Worm (Caenorhabditis elegans): ENCODE data around the gene ule-3.

ule-3 gene

DNA sequence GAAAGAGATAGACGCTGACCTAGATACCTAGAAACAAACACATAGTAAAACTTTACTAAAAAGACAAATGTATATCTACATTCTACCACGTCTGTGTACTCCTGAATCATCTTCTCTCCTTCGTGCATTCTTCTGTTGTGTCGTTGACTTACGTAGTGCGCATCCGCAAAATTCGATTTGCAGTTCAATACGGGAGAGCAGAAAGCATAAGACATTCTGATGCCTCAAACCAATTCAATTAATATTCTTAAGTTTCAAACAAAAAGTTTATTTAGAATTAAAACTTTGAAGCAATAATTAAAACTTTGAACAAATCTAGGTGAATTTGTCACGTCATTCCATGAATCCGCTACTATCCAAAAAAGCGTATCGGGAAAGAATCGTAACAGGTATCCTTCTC, 23.2 kb downstream of the ule-3 start:
- TF ChIP-seq lin-11 (tag; optimal IDR thresholded peaks at IDR 0.05) (no peak), syd-9 (tag; optimal IDR thresholded peaks at IDR 0.05) (no peak), ceh-30 (tag; optimal IDR thresholded peaks at IDR 0.05) (no peak), elt-2 (tag; optimal IDR thresholded peaks at IDR 0.05) (no peak), unc-42 (tag; optimal IDR thresholded peaks at IDR 0.05) (peak; percentile 88), npax-4 (tag; optimal IDR thresholded peaks at IDR 0.05) (no peak), sdc-2 (tag; optimal IDR thresholded peaks at IDR 0.05) (no peak)

DNA sequence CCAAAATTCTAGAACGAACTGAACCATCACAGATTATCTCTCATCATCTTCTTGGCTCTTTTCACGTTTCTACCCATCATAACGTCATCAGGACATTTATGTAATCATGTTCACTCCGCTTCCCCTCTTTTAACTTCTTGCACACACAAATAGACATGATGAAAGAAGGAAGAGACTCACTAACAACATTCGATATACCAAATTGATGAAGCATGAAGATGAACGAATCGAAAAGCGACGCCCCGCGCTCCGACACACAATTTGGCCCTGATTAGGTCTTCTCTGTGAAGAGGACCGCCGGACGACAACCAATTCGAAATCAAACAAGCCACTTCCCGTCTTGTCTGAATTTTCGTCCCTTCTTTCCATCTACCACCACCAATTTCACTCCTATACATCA, 24.9 kb downstream of the ule-3 start:
- no peak for TF ChIP-seq ceh-2 (tag; optimal IDR thresholded peaks at IDR 0.05)
- TF ChIP-seq unc-42 (tag; optimal IDR thresholded peaks at IDR 0.05): peak; percentile 67
- TF ChIP-seq pax-1 (tag; optimal IDR thresholded peaks at IDR 0.05): no peak
- no peak for TF ChIP-seq lin-11 (tag; optimal IDR thresholded peaks at IDR 0.05)
- TF ChIP-seq syd-9 (tag; optimal IDR thresholded peaks at IDR 0.05): no peak

DNA sequence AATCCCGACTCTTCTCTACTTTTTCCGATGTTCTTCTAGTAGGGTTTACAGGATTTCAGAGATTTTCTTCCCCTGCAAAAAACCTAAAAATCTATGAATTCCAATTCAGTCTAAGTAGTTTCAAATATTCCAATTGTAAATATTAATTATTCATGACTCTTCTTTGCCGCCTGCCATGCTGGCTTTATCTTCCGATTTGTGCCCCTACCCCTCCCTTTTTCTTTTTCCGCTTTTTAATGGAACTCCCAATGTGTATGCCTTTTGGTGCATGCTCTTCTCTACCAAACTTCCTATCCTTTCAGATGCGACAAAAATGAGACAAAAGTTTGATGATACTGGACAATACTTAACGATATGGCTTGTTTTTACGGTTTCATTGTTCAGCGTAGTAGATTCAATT, 31.1 kb downstream of the ule-3 start, which contains the start of gene nrx-1:
Gene nrx-1 (plus strand): TSS at position 301 of the 400 bp plus-strand sequence.
- TF ChIP-seq lim-6 (tag; optimal IDR thresholded peaks at IDR 0.05): no peak
- no peak for TF ChIP-seq K09A11.1 (tag; optimal IDR thresholded peaks at IDR 0.05; ENCODE audit: insufficient read depth)
- TF ChIP-seq pag-3 (tag; optimal IDR thresholded peaks at IDR 0.05; ENCODE audit: borderline replicate concordance): no peak
- TF ChIP-seq K02D7.2 (tag; optimal IDR thresholded peaks at IDR 0.05): no peak
- TF ChIP-seq fkh-10 (GFP tag; optimal IDR thresholded peaks at IDR 0.05): no peak
- no peak for TF ChIP-seq mec-3 (tag; optimal IDR thresholded peaks at IDR 0.05; ENCODE audit: borderline replicate concordance)
- TF ChIP-seq hlh-15 (tag; optimal IDR thresholded peaks at IDR 0.05): no peak
- TF ChIP-seq zip-5 (tag; optimal IDR thresholded peaks at IDR 0.05): no peak
- TF ChIP-seq che-1 (tag; optimal IDR thresholded peaks at IDR 0.05): no peak
- no peak for TF ChIP-seq C08G9.2 (tag; optimal IDR thresholded peaks at IDR 0.05)
- TF ChIP-seq hlh-8 (tag; optimal IDR thresholded peaks at IDR 0.05): no peak

DNA sequence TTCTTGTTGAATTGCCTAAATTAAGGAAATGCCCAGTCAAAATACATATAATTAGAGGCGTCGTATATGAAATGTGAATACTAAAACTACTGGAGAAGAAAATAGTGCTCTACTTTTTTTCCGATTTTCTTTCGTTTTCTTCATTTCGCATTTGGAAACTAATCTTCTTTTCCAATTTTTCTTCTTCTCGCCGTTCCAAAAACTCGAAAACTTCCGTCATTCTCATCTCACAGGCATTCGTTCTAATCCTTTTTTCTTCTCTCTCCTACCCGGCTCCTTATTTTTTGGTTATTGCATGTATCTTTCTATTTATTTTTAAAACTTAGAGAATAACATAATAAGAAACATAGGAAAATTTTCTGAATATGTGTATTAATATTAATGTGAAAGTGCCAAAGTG, 39.3 kb downstream of the ule-3 start:
- no peak for TF ChIP-seq ceh-2 (tag; optimal IDR thresholded peaks at IDR 0.05)

DNA sequence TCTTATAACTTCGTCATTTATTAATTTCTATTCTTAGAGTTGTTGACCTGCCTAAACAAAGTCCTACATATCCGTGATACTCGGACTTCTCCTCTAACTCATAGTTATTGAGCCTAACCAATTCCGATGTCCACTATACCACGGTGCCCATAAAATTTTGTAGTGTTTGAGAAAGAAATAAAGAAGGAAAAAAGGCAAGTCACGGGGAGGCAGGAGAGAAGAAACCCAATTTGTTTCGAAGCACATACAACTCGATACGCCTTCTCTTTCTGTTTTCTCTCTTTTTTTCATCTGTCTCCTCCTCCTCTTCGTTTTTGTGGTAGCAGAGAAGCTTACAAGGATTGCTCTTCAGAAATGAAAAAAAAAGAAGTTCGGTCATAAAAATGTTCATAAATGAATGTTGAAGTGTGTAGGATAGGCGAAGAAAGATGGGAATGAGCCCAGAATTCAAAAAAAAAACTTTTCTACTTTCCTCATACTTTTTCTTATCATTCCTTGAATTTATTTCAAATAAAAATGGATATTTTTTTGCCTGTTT, 41.2 kb downstream of the ule-3 start:
- TF ChIP-seq lim-6 (tag; optimal IDR thresholded peaks at IDR 0.05): no peak
- TF ChIP-seq unc-55 (GFP tag; optimal IDR thresholded peaks at IDR 0.05): no peak
- TF ChIP-seq unc-42 (tag; optimal IDR thresholded peaks at IDR 0.05): peak; percentile 37
- TF ChIP-seq tbx-7 (tag; optimal IDR thresholded peaks at IDR 0.05): no peak
- TF ChIP-seq npax-4 (tag; optimal IDR thresholded peaks at IDR 0.05): no peak
- no peak for TF ChIP-seq dmd-4 (tag; optimal IDR thresholded peaks at IDR 0.05; ENCODE audit: borderline replicate concordance)
- TF ChIP-seq ceh-6 (GFP tag; optimal IDR thresholded peaks at IDR 0.05): no peak

DNA sequence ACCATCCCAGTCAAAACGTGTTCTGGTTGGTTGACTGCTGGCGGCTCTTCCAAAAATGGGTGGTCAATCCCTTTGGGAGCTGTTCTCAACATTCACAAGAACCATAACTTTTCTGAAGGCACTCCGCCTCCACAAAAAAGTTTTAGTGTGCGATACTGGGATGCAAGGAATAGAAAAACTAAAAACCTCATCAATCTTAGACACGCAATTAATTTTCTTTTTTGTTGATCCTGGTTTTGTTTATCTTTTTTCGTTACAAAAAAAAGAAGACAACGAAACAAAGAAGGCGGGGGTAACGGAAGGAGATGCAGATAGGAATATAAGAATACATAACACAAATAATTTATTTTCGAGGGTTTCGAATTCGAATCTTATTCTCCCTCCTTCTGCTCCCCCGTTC, 44.6 kb downstream of the ule-3 start:
- TF ChIP-seq pha-2 (tag; optimal IDR thresholded peaks at IDR 0.05) (no peak), Y22D7AL.16 (tag; optimal IDR thresholded peaks at IDR 0.05) (no peak), ets-4 (tag; optimal IDR thresholded peaks at IDR 0.05) (no peak), pat-9 (tag; optimal IDR thresholded peaks at IDR 0.05) (no peak), ceh-31 (tag; optimal IDR thresholded peaks at IDR 0.05) (no peak), C08G9.2 (tag; optimal IDR thresholded peaks at IDR 0.05) (no peak), pros-1 (tag; optimal IDR thresholded peaks at IDR 0.05) (no peak), fkh-10 (GFP tag; optimal IDR thresholded peaks at IDR 0.05) (no peak), ama-1 (optimal IDR thresholded peaks at IDR 0.05) (no peak)

DNA sequence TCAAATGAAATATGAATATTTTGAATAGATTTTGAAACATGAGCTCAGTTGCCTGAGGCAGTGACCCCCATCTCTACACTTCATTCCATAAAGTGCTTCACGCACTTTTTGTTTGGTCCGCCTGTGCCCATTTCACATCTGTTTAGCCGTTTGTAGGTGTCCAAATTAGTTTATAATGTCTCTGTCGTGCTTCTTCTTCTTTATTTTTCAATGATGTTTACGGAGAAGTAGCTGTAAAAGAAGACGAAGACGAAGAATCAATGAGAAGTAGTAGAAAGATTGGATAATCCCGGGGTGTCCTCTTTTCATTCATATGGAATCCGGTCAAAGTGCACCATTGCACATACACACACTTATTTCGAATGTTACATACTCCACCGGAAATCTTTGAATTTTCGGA, 45.8 kb downstream of the ule-3 start:
- TF ChIP-seq unc-86 (tag; optimal IDR thresholded peaks at IDR 0.05) (no peak), dve-1 (tag; optimal IDR thresholded peaks at IDR 0.05) (no peak), che-1 (tag; optimal IDR thresholded peaks at IDR 0.05) (no peak), unc-42 (tag; optimal IDR thresholded peaks at IDR 0.05) (peak; percentile 51), nfya-1 (tag; optimal IDR thresholded peaks at IDR 0.05) (no peak)

All from whole organism, late embryonic.